Worm (Caenorhabditis elegans): ENCODE results near the gene dbt-1.

DNA sequence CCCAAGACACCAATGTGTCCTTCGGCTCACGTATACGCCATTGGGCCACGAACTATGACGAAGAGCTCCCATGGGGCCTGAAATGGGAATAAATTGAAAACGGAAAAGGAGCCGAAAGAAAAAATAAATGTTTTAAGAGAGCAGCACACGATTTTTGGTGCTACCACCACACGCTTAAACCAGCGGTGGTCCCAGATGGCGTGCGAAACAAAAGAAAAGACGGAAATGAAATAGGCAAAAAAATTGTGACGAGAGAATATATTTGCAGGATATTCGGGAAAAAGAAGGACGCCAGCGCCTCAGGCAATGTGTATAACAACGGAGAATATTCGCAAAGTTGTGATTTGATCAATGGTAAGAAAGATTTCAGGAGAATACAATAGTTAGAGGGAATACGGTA lies 41.9 kb upstream of the dbt-1 start:
- TF ChIP-seq egl-27 (tag; optimal IDR thresholded peaks at IDR 0.05) = no peak
- TF ChIP-seq madf-5 (GFP tag; IDR thresholded peaks at IDR 0.05) = no peak
- no peak for TF ChIP-seq zfp-3 (GFP tag; conservative IDR thresholded peaks at IDR 0.05)
- no peak for TF ChIP-seq T20F7.1 (GFP tag; optimal IDR thresholded peaks at IDR 0.05)
- TF ChIP-seq skn-1 (tag; optimal IDR thresholded peaks at IDR 0.05) = no peak
- TF ChIP-seq aly-2 (tag; optimal IDR thresholded peaks at IDR 0.05) = no peak
- TF ChIP-seq lin-39 (tag; optimal IDR thresholded peaks at IDR 0.05) = no peak
- TF ChIP-seq nhr-237 (tag; optimal IDR thresholded peaks at IDR 0.05) = no peak
- no peak for TF ChIP-seq nhr-10 (tag; optimal IDR thresholded peaks at IDR 0.05)
- no peak for TF ChIP-seq nhr-77 (tag; optimal IDR thresholded peaks at IDR 0.05)
- TF ChIP-seq lsy-2 (tag; optimal IDR thresholded peaks at IDR 0.05) = peak in 1 of 2 experiments; percentile 6
- TF ChIP-seq ceh-28 (tag; optimal IDR thresholded peaks at IDR 0.05) = no peak
- TF ChIP-seq F26F4.8 (GFP tag; conservative IDR thresholded peaks at IDR 0.05) = no peak
- TF ChIP-seq aha-1 (tag) = peak; percentile 90
